Fruit fly (Drosophila melanogaster): Measurements from ENCODE around the gene CG9391.

Gene CG9391

DNA sequence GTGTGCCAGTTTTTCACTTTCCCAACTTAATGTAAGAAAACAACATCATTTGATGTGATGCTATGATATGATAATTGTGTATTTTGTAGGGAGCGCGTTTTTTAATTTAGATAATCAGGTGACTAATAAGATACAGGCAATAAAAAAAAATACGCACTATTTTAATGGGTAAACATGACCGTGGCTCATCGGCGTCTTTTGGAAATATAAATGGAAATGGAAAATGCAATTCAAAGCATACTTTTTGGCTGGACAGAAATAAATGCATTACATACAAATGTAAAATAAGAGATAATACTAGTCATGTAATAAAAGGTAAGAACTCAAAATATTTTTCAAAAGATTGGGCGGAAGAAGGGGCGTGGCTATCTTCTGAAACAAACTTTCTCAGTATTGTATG lies 5.7 kb downstream of the CG9391 start:
- no peak for TF ChIP-seq Hr39 (GFP tag; optimal IDR thresholded peaks at IDR 0.05)
- no peak for TF ChIP-seq OdsH (GFP tag; optimal IDR thresholded peaks at IDR 0.05)
- TF ChIP-seq CG15336 (GFP tag; IDR thresholded peaks at IDR 0.05): no peak
- TF ChIP-seq fkh (GFP tag; optimal IDR thresholded peaks at IDR 0.05): peak; percentile 28
- no peak for TF ChIP-seq CG6854 (GFP tag; optimal IDR thresholded peaks at IDR 0.05)
- no peak for TF ChIP-seq esn (GFP tag; optimal IDR thresholded peaks at IDR 0.05)

DNA sequence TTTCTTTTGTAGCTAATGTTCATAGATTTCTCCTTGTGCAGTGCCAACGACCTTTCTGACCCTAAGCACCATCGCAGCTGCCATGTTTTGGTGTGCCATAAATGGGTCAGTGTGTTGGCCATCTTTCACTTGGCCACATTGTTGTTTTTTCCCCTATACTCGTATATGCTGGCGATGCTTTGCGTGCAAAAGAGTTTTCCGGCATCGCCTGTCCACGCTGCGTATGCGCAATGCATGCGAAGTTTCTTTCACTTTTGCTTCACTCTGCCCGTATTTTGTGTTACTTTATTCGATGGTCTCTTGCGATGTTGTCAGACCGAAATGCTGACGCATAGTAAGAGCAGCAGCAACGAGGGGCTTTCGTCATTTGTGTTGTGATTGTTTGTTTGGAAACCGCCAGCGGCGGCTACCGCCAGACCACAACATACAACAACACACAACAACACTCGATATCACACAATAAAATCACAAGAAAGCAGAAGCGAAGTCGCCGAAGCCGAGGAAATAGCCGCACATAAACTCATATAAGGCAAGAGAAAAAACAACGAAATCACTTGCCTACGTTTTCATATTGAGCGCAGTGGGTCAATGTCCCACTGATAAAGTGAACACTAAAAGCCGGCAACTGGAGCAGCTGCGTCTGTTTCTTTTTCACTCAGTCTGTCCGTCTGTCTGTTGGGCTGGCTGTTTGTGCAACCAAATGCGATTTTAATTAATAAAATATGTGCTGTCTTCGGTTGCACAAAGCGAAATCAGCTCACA lies 6.6 kb downstream of the CG9391 start:
- no peak for TF ChIP-seq net (GFP tag; optimal IDR thresholded peaks at IDR 0.05)
- TF ChIP-seq eg (GFP tag; IDR thresholded peaks at IDR 0.05): 0 out of 3 replicates have a peak, but pooled peaks have one; percentile 28
- TF ChIP-seq svp (GFP tag): peak; percentile 49
- TF ChIP-seq Eip93F (GFP tag; optimal IDR thresholded peaks at IDR 0.05): no peak
- 0 out of 3 replicates have a peak, but pooled peaks have one; percentile 17 for TF ChIP-seq CG8119 (GFP tag; IDR thresholded peaks at IDR 0.05)
- 0 out of 2 replicates have a peak, but pooled peaks have one; percentile 22 for TF ChIP-seq CG15336 (GFP tag; IDR thresholded peaks at IDR 0.05)
- peak; percentile 43 for TF ChIP-seq Eip75B (GFP tag; optimal IDR thresholded peaks at IDR 0.05)
- TF ChIP-seq Eip78C (GFP tag): peak; percentile 43

DNA sequence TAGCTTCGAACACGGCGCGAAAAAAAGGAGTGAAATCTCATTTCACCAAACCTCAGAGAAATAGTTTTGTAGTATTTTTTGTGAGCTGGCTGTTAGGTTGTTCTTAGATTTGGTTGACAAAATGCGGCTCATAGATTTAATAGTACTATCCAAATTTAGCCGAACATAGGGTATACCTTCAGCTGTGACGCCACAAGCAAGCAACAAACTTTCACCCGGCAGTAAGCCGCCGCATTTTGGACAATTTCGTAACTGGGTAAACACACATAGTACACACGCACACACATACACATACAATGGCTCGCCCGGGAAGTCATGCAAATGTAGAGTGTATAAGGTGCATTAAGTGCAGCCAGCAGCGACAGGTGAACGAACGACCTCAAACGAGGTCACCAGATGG lies 8.9 kb downstream of the CG9391 start:
- TF ChIP-seq fd85E (GFP tag; optimal IDR thresholded peaks at IDR 0.05): no peak
- no peak for TF ChIP-seq vri (GFP tag; optimal IDR thresholded peaks at IDR 0.05)
- TF ChIP-seq CG6276 (GFP tag; optimal IDR thresholded peaks at IDR 0.05): peak; percentile 47
- no peak for TF ChIP-seq CG34406 (GFP tag; optimal IDR thresholded peaks at IDR 0.05)
- peak; percentile 88 for TF ChIP-seq Eip78C (GFP tag)
- no peak for TF ChIP-seq Hr39 (GFP tag; optimal IDR thresholded peaks at IDR 0.05)
- TF ChIP-seq Gug (GFP tag; IDR thresholded peaks at IDR 0.05): no peak
- no peak for TF ChIP-seq cyc (GFP tag; optimal IDR thresholded peaks at IDR 0.05)
- TF ChIP-seq Eip75B (GFP tag; optimal IDR thresholded peaks at IDR 0.05): no peak
- no peak for TF ChIP-seq Smox (GFP tag; optimal IDR thresholded peaks at IDR 0.05)
- no peak for TF ChIP-seq Sox14 (GFP tag; optimal IDR thresholded peaks at IDR 0.05)
- TF ChIP-seq Ets96B (tag; optimal IDR thresholded peaks at IDR 0.05): no peak
- peak; percentile 35 for TF ChIP-seq CG3919 (GFP tag; optimal IDR thresholded peaks at IDR 0.05)
- peak; percentile 31 for TF ChIP-seq fkh (GFP tag; optimal IDR thresholded peaks at IDR 0.05)
- peak; percentile 10; the same call in 1 of the 3 replicates for TF ChIP-seq CG6163 (GFP tag; IDR thresholded peaks at IDR 0.05)
- TF ChIP-seq CG4318 (GFP tag; optimal IDR thresholded peaks at IDR 0.05): peak; percentile 66
- peak; percentile 84 for TF ChIP-seq CG32006 (GFP tag; optimal IDR thresholded peaks at IDR 0.05)
- peak; percentile 55 for TF ChIP-seq dac (GFP tag; optimal IDR thresholded peaks at IDR 0.05)
- TF ChIP-seq CG9139 (GFP tag; optimal IDR thresholded peaks at IDR 0.05): no peak
- TF ChIP-seq acj6 (GFP tag; optimal IDR thresholded peaks at IDR 0.05): no peak
- no peak for TF ChIP-seq Sox15 (GFP tag; optimal IDR thresholded peaks at IDR 0.05)
- no peak for TF ChIP-seq Ets21C (GFP tag; optimal IDR thresholded peaks at IDR 0.05)
- peak; percentile 72 for TF ChIP-seq CG8119 (GFP tag; IDR thresholded peaks at IDR 0.05)
- TF ChIP-seq CG7368 (GFP tag; optimal IDR thresholded peaks at IDR 0.05): peak; percentile 1
- TF ChIP-seq Lpt (GFP tag; optimal IDR thresholded peaks at IDR 0.05): no peak
- no peak for TF ChIP-seq esn (GFP tag; optimal IDR thresholded peaks at IDR 0.05)
- peak; percentile 18 for TF ChIP-seq achi (GFP tag; optimal IDR thresholded peaks at IDR 0.05)
- TF ChIP-seq CG6808 (GFP tag; optimal IDR thresholded peaks at IDR 0.05): no peak
- TF ChIP-seq lz (GFP tag; optimal IDR thresholded peaks at IDR 0.05): no peak
- TF ChIP-seq CG15336 (GFP tag; IDR thresholded peaks at IDR 0.05): peak; percentile 49
- no peak for TF ChIP-seq svp (GFP tag)
- TF ChIP-seq CG8319 (GFP tag; optimal IDR thresholded peaks at IDR 0.05): no peak
- TF ChIP-seq CG10669 (GFP tag; optimal IDR thresholded peaks at IDR 0.05): no peak
- peak; percentile 77 for TF ChIP-seq Hr4 (GFP tag; optimal IDR thresholded peaks at IDR 0.05)
- no peak for TF ChIP-seq spab (GFP tag; optimal IDR thresholded peaks at IDR 0.05)
- no peak for TF ChIP-seq Blimp-1 (GFP tag; optimal IDR thresholded peaks at IDR 0.05)
- TF ChIP-seq OdsH (GFP tag; optimal IDR thresholded peaks at IDR 0.05): peak; percentile 46
- no peak for TF ChIP-seq Eip93F (GFP tag; optimal IDR thresholded peaks at IDR 0.05)
- peak in 1 of 2 experiments; percentile 40 for TF ChIP-seq salr (GFP tag; optimal IDR thresholded peaks at IDR 0.05)
- no peak for TF ChIP-seq Sox102F (GFP tag; optimal IDR thresholded peaks at IDR 0.05)
- no peak for TF ChIP-seq CG10631 (GFP tag; optimal IDR thresholded peaks at IDR 0.05)
- TF ChIP-seq CG11902 (GFP tag; optimal IDR thresholded peaks at IDR 0.05): no peak
- TF ChIP-seq CG11762 (GFP tag; optimal IDR thresholded peaks at IDR 0.05; ENCODE audit: insufficient read depth): no peak

Data from whole organism, prepupa.